Fruit fly (Drosophila melanogaster): ENCODE results near the gene Fntb.

- TF ChIP-seq repo (GFP tag; optimal IDR thresholded peaks at IDR 0.05) (no peak), tgo (GFP tag; IDR thresholded peaks at IDR 0.05) (peak; percentile 73), CG9437 (GFP tag; optimal IDR thresholded peaks at IDR 0.05) (peak; percentile 76), Aef1 (GFP tag; IDR thresholded peaks at IDR 0.05) (peak; percentile 72), Dref (GFP tag; IDR thresholded peaks at IDR 0.05) (no peak), MTF-1 (GFP tag; optimal IDR thresholded peaks at IDR 0.05; ENCODE audit: borderline replicate concordance) (peak; percentile 76), ac (GFP tag; optimal IDR thresholded peaks at IDR 0.05) (no peak), Hr39 (optimal IDR thresholded peaks at IDR 0.05) (no peak), zfh1 (GFP tag; IDR thresholded peaks at IDR 0.05) (peak; percentile 90), HLH54F (GFP tag; optimal IDR thresholded peaks at IDR 0.05) (peak; percentile 23), pan (optimal IDR thresholded peaks at IDR 0.05) (no peak), pan (GFP tag; optimal IDR thresholded peaks at IDR 0.05 in 1 of 2, IDR thresholded peaks at IDR 0.05 in 1 of 2) (peak in 1 of 2 experiments; percentile 79)
Observed at dm6 chr3R:16448378-16449134, 15.8 kb downstream of the Fntb start.

Measured in whole organism, embryonic.